Worm (Caenorhabditis elegans) whole organism, L4 larva: ENCODE results near the gene flp-23.

ENCODE experiments used
- F44E2.7 ChIP-seq: fragments of 200-800 bp; sonication (Bioruptor generic); IDR thresholded peaks from 2 replicates; pipeline ENCODE4 v2.1.2; 2022; ENCODE audit warnings: missing genetic modification characterization, missing compliant biosample characterization
- R02D3.7 ChIP-seq: fragments of 150-350 bp; sonication (generic microtip); optimal IDR thresholded peaks from 3 replicates; lab custom pipeline; 2014; ENCODE audit warnings: missing biosample characterization, missing genetic modification characterization
- T20F7.1 ChIP-seq: fragments of 200-800 bp; sonication (Bioruptor generic); optimal IDR thresholded peaks from 2 replicates; lab custom pipeline; 2018; ENCODE audit warnings: mild to moderate bottlenecking, missing genetic modification characterization, missing compliant biosample characterization
- Y105C5A.15 ChIP-seq: fragments of 200-800 bp; sonication (Bioruptor generic); IDR thresholded peaks from 2 replicates; pipeline ENCODE4 v1.3.6; 2022; ENCODE audit warnings: missing genetic modification characterization, missing compliant biosample characterization
- Y48G9A.11 ChIP-seq: fragments of 200-800 bp; sonication (Bioruptor generic); IDR thresholded peaks from 2 replicates; pipeline ENCODE4 v1.3.6; 2022; ENCODE audit warnings: missing genetic modification reagents, missing genetic modification characterization, missing compliant biosample characterization
- Y75B8A.6 ChIP-seq: fragments of 200-800 bp; sonication (Bioruptor generic); IDR thresholded peaks from 2 replicates; pipeline ENCODE4 v1.3.6; 2022; ENCODE audit warnings: missing genetic modification reagents, missing genetic modification characterization, missing compliant biosample characterization
- ZK546.5 ChIP-seq, 2 experiments: sonication (generic microtip); optimal IDR thresholded peaks; 2 replicates each; lab custom pipeline; 2017; ENCODE audit warnings: missing biosample characterization in 2 of 2, missing genetic modification characterization in 2 of 2
- ceh-28 ChIP-seq: fragments of 150-350 bp; optimal IDR thresholded peaks from 2 replicates; lab custom pipeline; 2014; ENCODE audit warnings: missing biosample characterization, missing genetic modification reagents, missing genetic modification characterization
- ceh-32 ChIP-seq: sonication (generic microtip); optimal IDR thresholded peaks from 2 replicates; lab custom pipeline; 2016; ENCODE audit warnings: mild to moderate bottlenecking, missing genetic modification characterization, missing compliant biosample characterization; ENCODE audit not compliant: poor library complexity
- ceh-82 ChIP-seq: sonication (generic microtip); optimal IDR thresholded peaks from 2 replicates; lab custom pipeline; 2017; ENCODE audit warnings: missing biosample characterization, missing genetic modification characterization
- daf-12 ChIP-seq: fragments of 150-350 bp; optimal IDR thresholded peaks from 2 replicates; lab custom pipeline; 2014; ENCODE audit warnings: missing biosample characterization, missing genetic modification reagents, missing genetic modification characterization
- daf-16 ChIP-seq, 3 experiments: sonication (generic microtip); optimal IDR thresholded peaks; 2 replicates each; lab custom pipeline; 2016 to 2017; ENCODE audit warnings: missing genetic modification characterization in 3 of 3, missing genetic modification reagents in 3 of 3, mild to moderate bottlenecking in 2 of 3, missing compliant biosample characterization in 2 of 3, missing biosample characterization in 1 of 3, moderate library complexity in 1 of 3
- daf-19 ChIP-seq: fragments of 200-800 bp; sonication (Bioruptor generic); conservative IDR thresholded peaks from 2 replicates; pipeline ENCODE4 v1.3.6; 2022; ENCODE audit warnings: missing genetic modification characterization, missing compliant biosample characterization
- daf-8 ChIP-seq: fragments of 200-800 bp; sonication (Bioruptor generic); IDR thresholded peaks from 2 replicates; pipeline ENCODE4 v1.3.6; 2022; ENCODE audit warnings: missing genetic modification characterization, missing compliant biosample characterization
- dmd-6 ChIP-seq: fragments of 200-800 bp; sonication (Bioruptor generic); IDR thresholded peaks from 2 replicates; pipeline ENCODE4 v1.3.6; 2022; ENCODE audit warnings: missing genetic modification reagents, missing genetic modification characterization, missing compliant biosample characterization
- dmd-9 ChIP-seq: fragments of 200-800 bp; sonication (Bioruptor generic); IDR thresholded peaks from 2 replicates; pipeline ENCODE4 v1.3.6; 2022; ENCODE audit warnings: missing genetic modification reagents, missing genetic modification characterization, missing compliant biosample characterization
- dpl-1 ChIP-seq: fragments of 150-350 bp; optimal IDR thresholded peaks from 2 replicates; lab custom pipeline; 2014; ENCODE audit warnings: missing biosample characterization, missing genetic modification reagents, missing genetic modification characterization
- duxl-1 ChIP-seq: sonication (generic microtip); optimal IDR thresholded peaks from 2 replicates; lab custom pipeline; 2016; ENCODE audit warnings: mild to moderate bottlenecking, missing genetic modification characterization, moderate library complexity, missing compliant biosample characterization; ENCODE audit not compliant: poor library complexity
- dve-1 ChIP-seq: sonication (generic microtip); optimal IDR thresholded peaks from 2 replicates; lab custom pipeline; 2017; ENCODE audit warnings: antibody characterized with exemption, mild to moderate bottlenecking, missing genetic modification characterization, missing compliant biosample characterization; ENCODE audit not compliant: insufficient read depth
- hif-1 ChIP-seq, 2 experiments: sonication (generic microtip); optimal IDR thresholded peaks; 2 replicates each; lab custom pipeline; 2016 to 2017; ENCODE audit warnings: missing compliant biosample characterization in 2 of 2, missing genetic modification characterization in 2 of 2, missing genetic modification reagents in 2 of 2, missing genotype in 2 of 2, mild to moderate bottlenecking in 1 of 2
- hlh-11 ChIP-seq: fragments of 200-800 bp; sonication (Bioruptor generic); optimal IDR thresholded peaks from 2 replicates; lab custom pipeline; 2018; ENCODE audit warnings: mild to moderate bottlenecking, missing genetic modification characterization, missing compliant biosample characterization
- hlh-30 ChIP-seq: sonication (generic microtip); optimal IDR thresholded peaks from 2 replicates; lab custom pipeline; 2017; ENCODE audit warnings: antibody characterized with exemption, mild to moderate bottlenecking, missing genetic modification characterization, missing compliant biosample characterization; ENCODE audit not compliant: insufficient read depth
- hmg-1.1 ChIP-seq: fragments of 200-800 bp; sonication (Bioruptor generic); IDR thresholded peaks from 2 replicates; pipeline ENCODE4 v1.3.6; 2022; ENCODE audit warnings: missing genetic modification reagents, missing genetic modification characterization, missing compliant biosample characterization
- jun-1 ChIP-seq: fragments of 150-350 bp; optimal IDR thresholded peaks from 2 replicates; lab custom pipeline; 2014; ENCODE audit warnings: missing biosample characterization, missing genetic modification reagents, missing genetic modification characterization
- lin-38 ChIP-seq: fragments of 200-800 bp; sonication (Bioruptor generic); IDR thresholded peaks from 2 replicates; pipeline ENCODE4 v1.3.6; 2022; ENCODE audit warnings: missing genetic modification reagents, missing genetic modification characterization, missing compliant biosample characterization
- lsy-2 ChIP-seq, 2 experiments: fragments of 150-350 bp in 1 of 2; sonication (generic microtip) in 1 of 2; optimal IDR thresholded peaks; 2 replicates each; lab custom pipeline; 2014 to 2017; ENCODE audit warnings: missing biosample characterization in 2 of 2, missing genetic modification characterization in 2 of 2
- mdl-1 ChIP-seq, 2 experiments: fragments of 150-350 bp in 1 of 2; sonication (generic microtip) in 1 of 2; optimal IDR thresholded peaks; 2 replicates each; lab custom pipeline; 2014 to 2017; ENCODE audit warnings: missing biosample characterization in 2 of 2, missing genetic modification characterization in 2 of 2
- mdt-29 ChIP-seq: fragments of 200-800 bp; sonication (Bioruptor generic); IDR thresholded peaks from 2 replicates; pipeline ENCODE4 v1.3.6; 2022; ENCODE audit warnings: missing genetic modification reagents, missing genetic modification characterization, missing compliant biosample characterization
- mep-1 ChIP-seq: fragments of 150-350 bp; sonication (generic microtip); optimal IDR thresholded peaks from 3 replicates; lab custom pipeline; 2014; ENCODE audit warnings: missing biosample characterization, missing genetic modification characterization
- mes-2 ChIP-seq: sonication (generic microtip); optimal IDR thresholded peaks from 2 replicates; lab custom pipeline; 2016; ENCODE audit warnings: missing genotype, mild to moderate bottlenecking, missing genetic modification characterization, missing compliant biosample characterization; ENCODE audit not compliant: poor library complexity, severe bottlenecking
- mxl-3 ChIP-seq: fragments of 200-800 bp; sonication (Bioruptor generic); optimal IDR thresholded peaks from 2 replicates; lab custom pipeline; 2018; ENCODE audit warnings: mild to moderate bottlenecking, missing genetic modification characterization, missing compliant biosample characterization
- nhr-111 ChIP-seq: fragments of 200-800 bp; sonication (Bioruptor generic); optimal IDR thresholded peaks from 2 replicates; lab custom pipeline; 2018; ENCODE audit warnings: mild to moderate bottlenecking, missing genetic modification characterization, missing compliant biosample characterization
- nhr-28 ChIP-seq: fragments of 150-350 bp; optimal IDR thresholded peaks from 2 replicates; lab custom pipeline; 2014; ENCODE audit warnings: missing biosample characterization, missing genetic modification characterization
- nhr-41 ChIP-seq: fragments of 200-800 bp; sonication (Bioruptor generic); IDR thresholded peaks from 2 replicates; pipeline ENCODE4 v1.3.6; 2022; ENCODE audit warnings: missing genetic modification reagents, missing genetic modification characterization, missing compliant biosample characterization
- rbr-2 ChIP-seq: sonication (generic microtip); optimal IDR thresholded peaks from 2 replicates; lab custom pipeline; 2016; ENCODE audit warnings: missing genotype, missing genetic modification characterization, missing compliant biosample characterization
- set-16 ChIP-seq: fragments of 200-800 bp; sonication (Bioruptor generic); IDR thresholded peaks from 2 replicates; pipeline ENCODE4 v1.3.6; 2022; ENCODE audit warnings: missing genetic modification reagents, missing genetic modification characterization, missing compliant biosample characterization
- skn-1 ChIP-seq: fragments of 150-350 bp; optimal IDR thresholded peaks from 2 replicates; lab custom pipeline; 2014; ENCODE audit warnings: missing biosample characterization, missing genetic modification characterization
- spr-1 ChIP-seq: sonication (generic microtip); optimal IDR thresholded peaks from 2 replicates; lab custom pipeline; 2016; ENCODE audit warnings: mild to moderate bottlenecking, missing genetic modification characterization, missing compliant biosample characterization
- spr-3 ChIP-seq: fragments of 200-800 bp; sonication (Bioruptor generic); optimal IDR thresholded peaks from 2 replicates; lab custom pipeline; 2018; ENCODE audit warnings: mild to moderate bottlenecking, missing genetic modification characterization, missing compliant biosample characterization
- tag-97 ChIP-seq: fragments of 200-800 bp; sonication (Bioruptor generic); IDR thresholded peaks from 2 replicates; pipeline ENCODE4 v1.3.6; 2022; ENCODE audit warnings: missing genetic modification characterization, missing compliant biosample characterization
- tra-1 ChIP-seq: fragments of 200-800 bp; sonication (Bioruptor generic); IDR thresholded peaks from 2 replicates; pipeline ENCODE4 v1.3.6; 2022; ENCODE audit warnings: missing genetic modification reagents, missing genetic modification characterization, missing compliant biosample characterization
- unc-130 ChIP-seq: sonication (generic microtip); optimal IDR thresholded peaks from 2 replicates; lab custom pipeline; 2016; ENCODE audit warnings: missing genetic modification reagents, missing genetic modification characterization, missing compliant biosample characterization
- unc-62 ChIP-seq, 3 experiments: fragments of 150-350 bp in 1 of 3; sonication (generic microtip); optimal IDR thresholded peaks in 2 of 3; peaks in 1 of 3; 1 replicate in 1 of 3; 2 replicates in 2 of 3; lab custom pipeline; 2014 to 2017; ENCODE audit warnings: missing biosample characterization in 3 of 3, missing genetic modification characterization in 3 of 3, missing genetic modification reagents in 3 of 3, missing genotype in 1 of 3
- vab-7 ChIP-seq: fragments of 200-800 bp; sonication (Bioruptor generic); IDR thresholded peaks from 2 replicates; pipeline ENCODE4 v1.3.6; 2022; ENCODE audit warnings: missing genetic modification reagents, missing genetic modification characterization, missing compliant biosample characterization
- zip-11 ChIP-seq: fragments of 200-800 bp; sonication (Bioruptor generic); IDR thresholded peaks from 2 replicates; pipeline ENCODE4 v1.3.6; 2022; ENCODE audit warnings: missing genetic modification characterization, missing compliant biosample characterization
- ztf-11 ChIP-seq: fragments of 150-350 bp; optimal IDR thresholded peaks from 2 replicates; lab custom pipeline; 2014; ENCODE audit warnings: missing biosample characterization, missing genetic modification characterization
- ztf-7 ChIP-seq: fragments of 150-350 bp; optimal IDR thresholded peaks from 2 replicates; lab custom pipeline; 2014; ENCODE audit warnings: missing biosample characterization, missing genetic modification characterization

The flp-23 gene

DNA sequence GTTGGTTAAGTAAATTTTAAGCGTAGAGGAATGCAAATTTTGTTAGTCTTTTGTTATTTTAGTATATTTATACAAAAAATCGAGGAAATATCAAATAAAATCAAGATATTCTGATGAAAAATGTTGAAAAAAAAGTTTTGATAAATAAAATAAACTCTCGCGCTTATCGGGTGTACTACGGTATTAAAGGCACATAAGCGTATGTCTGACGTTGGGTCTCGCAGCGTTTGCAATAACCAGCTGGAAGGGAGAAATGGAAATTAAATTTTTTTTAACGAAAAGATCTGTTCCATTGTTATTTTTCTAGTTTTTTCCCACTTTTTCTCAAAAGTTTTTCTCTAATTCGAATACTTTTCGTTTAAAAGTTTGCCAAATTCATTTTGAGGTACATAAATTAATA is 38.6 kb downstream of the flp-23 start:
- TF ChIP-seq unc-130 (GFP tag; lab: Kevin White, UChicago): peak; percentile 45
- TF ChIP-seq spr-1 (tag; lab: Kevin White, UChicago): no peak
- TF ChIP-seq, all 104 proteins: peak for 1

DNA sequence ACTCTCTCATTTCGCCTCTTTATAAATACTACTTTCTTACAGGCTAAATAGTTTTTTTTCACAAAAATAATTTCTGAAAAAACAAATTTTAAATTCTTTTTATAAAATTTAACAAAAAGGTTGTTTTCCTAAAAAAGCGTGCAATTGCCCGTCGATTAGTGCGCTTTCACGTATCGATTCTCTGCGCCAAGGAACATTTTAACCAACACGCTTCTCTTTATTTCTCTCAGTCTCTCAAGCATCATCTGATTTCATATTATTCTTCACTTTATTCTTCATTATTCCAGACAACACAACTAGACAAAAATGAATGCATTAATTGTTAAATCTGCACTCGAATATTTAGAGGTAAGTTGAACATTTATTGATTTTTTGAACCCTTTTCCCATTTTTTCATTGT is 39.1 kb downstream of the flp-23 start, which contains the start of gene B0303.4:
Gene B0303.4, plus strand, starts transcription at position 196 of the 400 bp plus-strand sequence.
- TF ChIP-seq dve-1 (tag; lab: Kevin White, UChicago): peak; percentile 48
- TF ChIP-seq mdl-1 (tag; optimal IDR thresholded peaks at IDR 0.05; lab: Kevin White, UChicago): peak in 1 of 2 experiments; percentile 69
- no peak for TF ChIP-seq ceh-82 (tag; lab: Kevin White, UChicago)
- TF ChIP-seq Y48G9A.11 (GFP tag; lab: Robert Waterston, UW): no peak
- TF ChIP-seq mep-1 (tag; lab: Kevin White, UChicago): peak; percentile 82
- no peak for TF ChIP-seq ceh-32 (tag; lab: Kevin White, UChicago)
- peak; percentile 47 for TF ChIP-seq ceh-28
- TF ChIP-seq dpl-1: peak; percentile 7
- 0 out of 2 replicates have a peak, but pooled peaks have one; percentile 34 for TF ChIP-seq hmg-1.1 (GFP tag; lab: Robert Waterston, UW)
- no peak for TF ChIP-seq nhr-41
- no peak for TF ChIP-seq Y105C5A.15 (GFP tag; lab: Robert Waterston, UW)
- TF ChIP-seq hif-1 (tag; optimal IDR thresholded peaks at IDR 0.05; lab: Kevin White, UChicago): peak in 1 of 2 experiments; percentile 6
- no peak for TF ChIP-seq spr-3
- TF ChIP-seq daf-16 (GFP tag; optimal IDR thresholded peaks at IDR 0.05; lab: Kevin White, UChicago): no peak
- TF ChIP-seq daf-16 (tag; optimal IDR thresholded peaks at IDR 0.05; lab: Kevin White, UChicago): peak; percentile 46
- TF ChIP-seq set-16 (GFP tag; lab: Robert Waterston, UW): no peak
- TF ChIP-seq nhr-111 (GFP tag; lab: Kevin White, UChicago): no peak
- TF ChIP-seq rbr-2 (tag; lab: Kevin White, UChicago): peak; percentile 41
- no peak for TF ChIP-seq unc-62 (GFP tag; optimal IDR thresholded peaks at IDR 0.05 in 1 of 2; lab: Kevin White, UChicago)
- no peak for TF ChIP-seq unc-62 (tag; optimal IDR thresholded peaks at IDR 0.05; lab: Kevin White, UChicago)
- TF ChIP-seq F44E2.7 (GFP tag; lab: Robert Waterston, UW): no peak
- TF ChIP-seq ztf-7: peak; percentile 85
- peak; percentile 57 for TF ChIP-seq mxl-3
- peak; percentile 63 for TF ChIP-seq hlh-11 (tag; lab: Kevin White, UChicago)
- peak; percentile 90 for TF ChIP-seq hlh-30 (tag; lab: Kevin White, UChicago)
- TF ChIP-seq jun-1 (tag; lab: Kevin White, UChicago): no peak
- no peak for TF ChIP-seq daf-8 (GFP tag; lab: Robert Waterston, UW)
- no peak for TF ChIP-seq daf-12 (tag; lab: Kevin White, UChicago)
- TF ChIP-seq skn-1 (tag; lab: Kevin White, UChicago): no peak
- TF ChIP-seq vab-7 (GFP tag; lab: Robert Waterston, UW): no peak
- 0 out of 2 replicates have a peak, but pooled peaks have one; percentile 28 for TF ChIP-seq lin-38 (GFP tag; lab: Robert Waterston, UW)
- TF ChIP-seq zip-11 (GFP tag; lab: Robert Waterston, UW): no peak
- TF ChIP-seq ztf-11 (tag; lab: Kevin White, UChicago): no peak
- peak; percentile 65 for TF ChIP-seq mes-2 (tag; lab: Kevin White, UChicago)
- TF ChIP-seq daf-19 (GFP tag; lab: Robert Waterston, UW): no peak
- TF ChIP-seq dmd-6 (GFP tag; lab: Robert Waterston, UW): no peak
- no peak for TF ChIP-seq ZK546.5 (tag; optimal IDR thresholded peaks at IDR 0.05; lab: Kevin White, UChicago)
- peak; percentile 52 for TF ChIP-seq T20F7.1
- TF ChIP-seq duxl-1: no peak
- TF ChIP-seq R02D3.7: no peak
- TF ChIP-seq nhr-28 (tag; lab: Kevin White, UChicago): peak; percentile 65
- TF ChIP-seq tra-1 (GFP tag; lab: Robert Waterston, UW): no peak
- TF ChIP-seq tag-97 (GFP tag; lab: Robert Waterston, UW): no peak
- no peak for TF ChIP-seq dmd-9 (GFP tag; lab: Robert Waterston, UW)
- peak in 1 of 2 experiments; percentile 78 for TF ChIP-seq lsy-2 (tag; optimal IDR thresholded peaks at IDR 0.05; lab: Kevin White, UChicago)
- no peak for TF ChIP-seq Y75B8A.6 (GFP tag; lab: Robert Waterston, UW)
- TF ChIP-seq mdt-29: no peak
